Fruit fly (Drosophila melanogaster) Kc167 (cell line): ENCODE measurements around the gene CG9396.
A peak's percentile ranks its signal among the peaks of the same experiment; 100 is the strongest.

Experiments
- Myc ChIP-seq: fragments of >200 bp; optimal IDR thresholded peaks from 2 replicates; lab custom pipeline; 2017; ENCODE audit warnings: missing external identifiers
- Sin3A ChIP-seq: fragments of >200 bp; optimal IDR thresholded peaks from 2 replicates; lab custom pipeline; 2018; ENCODE audit warnings: missing external identifiers
- h ChIP-seq: fragments of >200 bp; optimal IDR thresholded peaks from 3 replicates; lab custom pipeline; 2018; ENCODE audit warnings: missing external identifiers
- insv ChIP-seq: fragments of >200 bp; optimal IDR thresholded peaks from 3 replicates; lab custom pipeline; 2018; ENCODE audit warnings: missing external identifiers
- psq ChIP-seq: fragments of >200 bp; optimal IDR thresholded peaks from 2 replicates; lab custom pipeline; 2017; ENCODE audit warnings: missing external identifiers
- ttk ChIP-seq: sonication (Bioruptor generic); optimal IDR thresholded peaks from 2 replicates; lab custom pipeline; 2017; ENCODE audit warnings: missing external identifiers

The CG9396 gene

dm6 chr3R:9559413-9560014 lies 11.9 kb downstream of the CG9396 start, which contains the start of the genes AP-1mu and MBD-like:
Gene AP-1mu, minus strand, starts transcription at chr3R:9559525.
Gene MBD-like, plus strand, starts transcription at chr3R:9559760.
- TF ChIP-seq insv (lab: Kevin White, UChicago) (no peak), Myc (lab: Kevin White, UChicago) (no peak), h (lab: Kevin White, UChicago) (no peak), psq (lab: Kevin White, UChicago) (no peak), Sin3A (no peak), ttk (lab: Kevin White, UChicago) (no peak)

- TF ChIP-seq h (lab: Kevin White, UChicago): no peak
- TF ChIP-seq psq (lab: Kevin White, UChicago): no peak
- no peak for TF ChIP-seq insv (lab: Kevin White, UChicago)
- no peak for TF ChIP-seq Sin3A
- no peak for TF ChIP-seq Myc (lab: Kevin White, UChicago)
- no peak for TF ChIP-seq ttk (lab: Kevin White, UChicago)
These were observed 16.0 kb downstream of the CG9396 start, which contains the start of the genes CG9386 and BckdhA for dm6 chr3R:9555334-9555974. Gene CG9386, minus strand, starts transcription at chr3R:9555408. Gene BckdhA, plus strand, starts transcription at chr3R:9555785.

DNA sequence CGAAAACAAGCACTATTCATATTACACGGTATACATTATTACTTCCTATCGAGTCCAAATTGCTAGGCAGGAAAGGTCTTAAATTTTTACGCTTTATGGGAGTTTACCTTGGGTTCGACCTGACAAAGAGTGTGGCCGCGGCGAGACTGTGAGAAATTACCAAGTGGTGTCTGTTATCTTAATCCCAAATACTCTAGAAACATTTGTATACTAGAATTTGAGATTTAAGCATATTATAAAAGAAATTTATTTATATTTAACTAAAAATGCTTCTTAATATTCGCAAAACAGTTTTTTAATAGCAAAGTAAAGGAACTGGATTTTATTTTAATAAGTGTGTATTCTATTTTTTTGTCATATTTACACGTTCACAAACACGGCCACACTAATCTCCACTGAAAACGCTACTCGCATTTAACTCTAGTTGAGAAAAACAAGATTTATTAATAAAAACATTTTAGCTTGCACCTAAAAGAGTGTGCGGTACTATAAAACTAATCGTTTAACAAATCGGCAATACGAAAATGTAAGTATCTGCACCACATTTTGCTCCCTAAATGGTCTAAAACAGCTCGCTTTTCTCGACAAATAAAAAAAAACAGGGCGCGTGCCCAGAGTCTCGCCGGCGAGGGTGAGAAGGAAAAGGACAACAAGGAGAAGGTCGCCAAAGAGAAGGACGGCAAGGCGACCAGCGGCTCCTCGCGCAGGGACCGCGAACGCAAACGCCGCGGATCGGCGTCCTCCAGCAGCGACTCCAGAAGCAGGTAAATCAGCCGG lies 19.6 kb downstream of the CG9396 start, which contains the start of the genes mura and RnpS1:
mura (minus strand) TSS at position 148 of the 777 bp plus-strand sequence.
RnpS1 (plus strand) TSS at position 376 of the 777 bp plus-strand sequence.
- no peak for TF ChIP-seq h (lab: Kevin White, UChicago)
- no peak for TF ChIP-seq Sin3A
- TF ChIP-seq Myc (lab: Kevin White, UChicago): no peak
- TF ChIP-seq ttk (lab: Kevin White, UChicago): no peak
- no peak for TF ChIP-seq psq (lab: Kevin White, UChicago)
- TF ChIP-seq insv (lab: Kevin White, UChicago): no peak

- TF ChIP-seq insv (lab: Kevin White, UChicago) (peak; percentile 82), h (lab: Kevin White, UChicago) (no peak)
These were observed 20.3 kb downstream of the CG9396 start for dm6 chr3R:9551013-9551658.

DNA sequence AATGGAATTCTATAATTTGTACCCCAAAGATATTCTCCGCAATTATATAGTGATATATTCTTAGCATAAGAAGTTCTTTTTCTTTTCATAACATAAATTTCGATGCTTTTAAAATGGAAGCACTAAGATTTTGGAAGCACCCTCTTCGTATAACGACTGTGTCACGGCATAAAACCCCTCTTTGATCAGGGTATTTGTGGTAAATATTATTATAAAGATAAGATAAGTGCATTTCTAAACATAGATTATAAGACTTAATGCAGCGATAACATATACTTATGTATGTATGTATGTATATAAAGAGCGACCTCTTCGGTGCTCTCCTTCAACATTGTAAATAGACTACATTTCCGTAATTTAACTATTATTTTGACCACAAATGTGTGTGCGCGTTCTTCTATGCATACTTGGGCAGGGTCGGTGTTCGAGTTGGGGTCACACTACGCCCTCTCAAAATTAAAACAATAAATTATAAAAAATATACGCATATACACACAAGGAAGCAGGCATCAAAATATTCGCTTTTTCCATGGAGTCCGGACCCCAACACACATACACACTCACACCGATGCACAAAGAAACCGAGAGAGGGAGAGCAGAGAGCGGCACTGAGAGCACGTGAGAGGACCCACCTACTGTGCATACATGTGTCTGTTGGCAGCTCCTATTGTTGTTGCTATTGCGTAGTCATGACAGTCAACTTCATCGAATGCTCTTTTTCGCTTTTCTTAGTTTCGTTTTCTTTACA lies 21.0 kb downstream of the CG9396 start:
- TF ChIP-seq Sin3A (no peak), Myc (lab: Kevin White, UChicago) (no peak)

dm6 chr3R:9548769-9549168 lies 22.7 kb downstream of the CG9396 start:
- no peak for TF ChIP-seq h (lab: Kevin White, UChicago)
- TF ChIP-seq Sin3A: no peak
- TF ChIP-seq ttk (lab: Kevin White, UChicago): no peak
- TF ChIP-seq Myc (lab: Kevin White, UChicago): no peak
- TF ChIP-seq insv (lab: Kevin White, UChicago): no peak
- TF ChIP-seq psq (lab: Kevin White, UChicago): no peak

- TF ChIP-seq insv (lab: Kevin White, UChicago) (no peak), h (lab: Kevin White, UChicago) (no peak), Myc (lab: Kevin White, UChicago) (no peak), ttk (lab: Kevin White, UChicago) (no peak), psq (lab: Kevin White, UChicago) (no peak), Sin3A (no peak)
These were observed 24.5 kb downstream of the CG9396 start for dm6 chr3R:9546808-9547381.

DNA sequence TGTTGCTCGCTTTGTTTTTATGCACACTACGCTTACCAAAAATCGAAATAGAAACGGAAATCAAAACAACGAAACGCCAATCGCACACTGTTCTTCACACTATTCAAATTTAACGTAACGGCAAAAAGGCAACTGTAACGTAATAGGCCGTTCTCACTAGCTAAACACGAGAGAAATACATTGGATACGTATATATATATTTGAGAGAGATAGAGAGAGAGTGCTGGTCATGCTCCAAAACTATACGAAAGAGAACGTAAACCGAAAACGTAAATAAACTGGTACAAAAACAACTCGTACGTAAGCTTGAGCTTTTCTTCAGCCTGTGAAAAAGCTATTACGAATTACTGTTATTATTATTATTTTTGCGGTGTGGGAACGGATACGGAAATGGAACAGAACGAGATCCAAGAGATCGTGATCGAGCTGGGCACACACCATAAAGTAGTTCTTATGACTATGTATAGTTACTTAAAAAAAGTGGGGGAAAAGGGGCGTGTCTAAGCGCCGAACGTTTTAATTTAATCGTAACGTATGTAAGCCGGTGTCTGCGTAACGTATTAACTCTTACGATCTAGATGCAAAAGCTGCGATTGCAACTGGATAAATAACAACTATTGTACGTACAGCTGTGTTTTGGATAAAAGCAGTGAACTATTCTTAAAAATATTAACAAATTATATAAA lies 27.8 kb downstream of the CG9396 start:
- TF ChIP-seq ttk (lab: Kevin White, UChicago) (no peak), psq (lab: Kevin White, UChicago) (no peak), Myc (lab: Kevin White, UChicago) (no peak), insv (lab: Kevin White, UChicago) (no peak), h (lab: Kevin White, UChicago) (no peak), Sin3A (no peak)

dm6 chr3R:9534595-9535217 lies 36.7 kb downstream of the CG9396 start:
- TF ChIP-seq ttk (lab: Kevin White, UChicago) (no peak), Myc (lab: Kevin White, UChicago) (no peak), h (lab: Kevin White, UChicago) (no peak), psq (lab: Kevin White, UChicago) (no peak), Sin3A (no peak), insv (lab: Kevin White, UChicago) (no peak)

DNA sequence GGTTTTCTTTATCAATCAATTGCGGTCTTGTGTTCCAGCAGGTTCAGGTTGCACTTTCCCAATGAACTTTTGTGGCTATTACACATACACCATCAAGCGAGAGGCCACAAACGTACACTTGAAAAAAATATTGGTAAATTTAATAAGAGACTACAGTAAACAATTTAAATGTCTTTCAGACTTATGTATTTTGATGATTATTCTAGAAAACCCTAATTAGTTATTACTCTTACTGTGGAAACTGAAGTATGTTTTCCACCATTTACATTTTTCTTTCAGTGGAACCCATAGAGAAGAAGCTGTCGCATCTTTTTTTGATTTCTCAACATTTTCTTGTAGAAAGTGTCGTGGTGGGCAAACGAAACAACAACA lies 37.3 kb downstream of the CG9396 start:
- no peak for TF ChIP-seq Myc (lab: Kevin White, UChicago)
- TF ChIP-seq h (lab: Kevin White, UChicago): no peak
- no peak for TF ChIP-seq psq (lab: Kevin White, UChicago)
- no peak for TF ChIP-seq Sin3A
- TF ChIP-seq ttk (lab: Kevin White, UChicago): no peak
- no peak for TF ChIP-seq insv (lab: Kevin White, UChicago)
